Worm (Caenorhabditis elegans) whole organism, L4 larva: ENCODE measurements around the gene fog-2.

Experiments
- lin-15B ChIP-seq: fragments of 150-350 bp; sonication (generic microtip); optimal IDR thresholded peaks from 3 replicates; lab custom pipeline; 2014; ENCODE audit warnings: missing biosample characterization, missing genetic modification characterization
- lsy-2 ChIP-seq, 2 experiments: fragments of 150-350 bp in 1 of 2; sonication (generic microtip) in 1 of 2; optimal IDR thresholded peaks; 2 replicates each; lab custom pipeline; 2014 to 2017; ENCODE audit warnings: missing biosample characterization in 2 of 2, missing genetic modification characterization in 2 of 2
- pha-4 ChIP-seq, 2 experiments: fragments of 150-350 bp in 1 of 2; fragments of 200-800 bp in 1 of 2; sonication (Bioruptor generic) in 1 of 2; IDR thresholded peaks in 1 of 2; optimal IDR thresholded peaks in 1 of 2; 2 replicates each; pipeline versions ENCODE4 v1.3.6 to Lab custom; 2014 to 2022; ENCODE audit warnings: missing genetic modification characterization in 2 of 2, missing genetic modification reagents in 2 of 2, missing biosample characterization in 1 of 2, missing compliant biosample characterization in 1 of 2
- pqm-1 ChIP-seq: sonication (generic microtip); optimal IDR thresholded peaks from 2 replicates; lab custom pipeline; 2017; ENCODE audit warnings: missing biosample characterization, missing genetic modification characterization
- unc-130 ChIP-seq: sonication (generic microtip); optimal IDR thresholded peaks from 2 replicates; lab custom pipeline; 2016; ENCODE audit warnings: missing genetic modification reagents, missing genetic modification characterization, missing compliant biosample characterization
- ztf-11 ChIP-seq: fragments of 150-350 bp; optimal IDR thresholded peaks from 2 replicates; lab custom pipeline; 2014; ENCODE audit warnings: missing biosample characterization, missing genetic modification characterization

ce11 chrV:20171941-20172340 is 27.1 kb upstream of the fog-2 start, which contains the start of gene srw-39:
- TF ChIP-seq unc-130 (no peak), ztf-11 (no peak), pha-4 (GFP tag; IDR thresholded peaks at IDR 0.05; lab: Robert Waterston, UW) (no peak), pha-4 (tag; optimal IDR thresholded peaks at IDR 0.05; lab: Kevin White, UChicago) (no peak), lsy-2 (tag; optimal IDR thresholded peaks at IDR 0.05; lab: Kevin White, UChicago) (no peak), pqm-1 (tag; lab: Kevin White, UChicago) (no peak), lin-15B (tag; lab: Kevin White, UChicago) (no peak)
